Worm (Caenorhabditis elegans) whole organism, L4 larva: ENCODE results near the gene snpn-1.
"Not testable (repeated sequence)": the region's sequence is repeated elsewhere in the genome, so short reads cannot be mapped to it uniquely, and the experiment has no call there.

Source experiments
- fos-1 ChIP-seq: fragments of 150-350 bp; optimal IDR thresholded peaks from 2 replicates; lab custom pipeline; 2014; ENCODE audit warnings: missing biosample characterization, missing genetic modification characterization
- nhr-10 ChIP-seq: fragments of 150-350 bp; optimal IDR thresholded peaks from 2 replicates; lab custom pipeline; 2014; ENCODE audit warnings: missing biosample characterization, missing genetic modification characterization
- nhr-77 ChIP-seq: fragments of 150-350 bp; optimal IDR thresholded peaks from 2 replicates; lab custom pipeline; 2014; ENCODE audit warnings: missing biosample characterization, missing genetic modification characterization

- not testable (repeated sequence) for TF ChIP-seq nhr-77, nhr-10, fos-1 (tag; lab: Kevin White, UChicago)
Measured at ce11 chrIV:5066887-5067286, 24.0 kb downstream of the snpn-1 start, which contains the start of gene ttbk-2.2.
